Fruit fly (Drosophila melanogaster) whole organism, prepupa: ENCODE results near the gene CG17597.

ENCODE experiments used
- CG11294 ChIP-seq: fragments of 200-800 bp; sonication (Bioruptor generic); IDR thresholded peaks from 2 replicates; pipeline ENCODE4 v1.3.6; 2022; ENCODE audit warnings: missing biosample characterization, missing genetic modification characterization
- CG11902 ChIP-seq: fragments of 200-800 bp; sonication (Bioruptor generic); optimal IDR thresholded peaks from 3 replicates; lab custom pipeline; 2016; ENCODE audit warnings: missing biosample characterization, missing genetic modification characterization
- CG16779 ChIP-seq: fragments of 200-800 bp; sonication (Bioruptor generic); optimal IDR thresholded peaks from 3 replicates; lab custom pipeline; 2017; ENCODE audit warnings: missing biosample characterization, mild to moderate bottlenecking, missing genetic modification characterization
- CG3032 ChIP-seq: fragments of 200-800 bp; optimal IDR thresholded peaks from 2 replicates; lab custom pipeline; 2019; ENCODE audit warnings: missing biosample characterization, mild to moderate bottlenecking, missing genetic modification characterization, moderate library complexity
- CG31627 ChIP-seq: fragments of 200-800 bp; sonication (Bioruptor generic); optimal IDR thresholded peaks from 3 replicates; lab custom pipeline; 2016; ENCODE audit warnings: missing biosample characterization, missing genetic modification characterization
- CG34406 ChIP-seq: fragments of 200-800 bp; sonication (Bioruptor generic); optimal IDR thresholded peaks from 3 replicates; lab custom pipeline; 2016; ENCODE audit warnings: missing biosample characterization, missing genetic modification characterization
- CG3919 ChIP-seq: fragments of 200-800 bp; sonication (Bioruptor generic); optimal IDR thresholded peaks from 3 replicates; lab custom pipeline; 2016; ENCODE audit warnings: missing biosample characterization, missing genetic modification characterization
- CG6808 ChIP-seq: fragments of 200-800 bp; sonication (Bioruptor generic); optimal IDR thresholded peaks from 3 replicates; lab custom pipeline; 2017; ENCODE audit warnings: missing biosample characterization, missing genetic modification characterization, mild to moderate bottlenecking, moderate library complexity, missing genetic modification reagents
- CG8319 ChIP-seq: fragments of 200-800 bp; sonication (Bioruptor generic); optimal IDR thresholded peaks from 3 replicates; lab custom pipeline; 2016; ENCODE audit warnings: missing biosample characterization, missing genetic modification characterization
- CG8632 ChIP-seq: fragments of 200-800 bp; sonication (Bioruptor generic); optimal IDR thresholded peaks from 3 replicates; lab custom pipeline; 2016; ENCODE audit warnings: missing biosample characterization, missing genetic modification characterization
- CG9139 ChIP-seq: fragments of 200-800 bp; sonication (Bioruptor generic); optimal IDR thresholded peaks from 3 replicates; lab custom pipeline; 2017; ENCODE audit warnings: missing biosample characterization, mild to moderate bottlenecking, missing genetic modification characterization
- Eip78C ChIP-seq: fragments of 200-800 bp; sonication (Bioruptor generic); peaks from one replicate; lab custom pipeline; 2016; ENCODE audit warnings: missing biosample characterization, missing genetic modification characterization
- Ets21C ChIP-seq: fragments of 200-800 bp; sonication (Bioruptor generic); optimal IDR thresholded peaks from 3 replicates; lab custom pipeline; 2016; ENCODE audit warnings: missing biosample characterization, missing genetic modification characterization
- Hr38 ChIP-seq: sonication (Bioruptor generic); optimal IDR thresholded peaks from 2 replicates; lab custom pipeline; 2016; ENCODE audit warnings: missing biosample characterization, missing genetic modification characterization
- Hr39 ChIP-seq: fragments of 200-800 bp; sonication (Bioruptor generic); optimal IDR thresholded peaks from 2 replicates; lab custom pipeline; 2016; ENCODE audit warnings: missing biosample characterization, missing genetic modification characterization
- Met ChIP-seq: fragments of 200-800 bp; sonication (Bioruptor generic); optimal IDR thresholded peaks from 3 replicates; lab custom pipeline; 2016; ENCODE audit warnings: missing biosample characterization, missing genetic modification characterization
- Smox ChIP-seq: fragments of 200-800 bp; sonication (Bioruptor generic); optimal IDR thresholded peaks from 3 replicates; lab custom pipeline; 2016; ENCODE audit warnings: missing biosample characterization, missing genetic modification characterization
- Sox102F ChIP-seq: fragments of 200-800 bp; sonication (Bioruptor generic); optimal IDR thresholded peaks from 2 replicates; lab custom pipeline; 2016; ENCODE audit warnings: missing biosample characterization, mild to moderate bottlenecking, missing genetic modification characterization
- achi ChIP-seq: fragments of 200-800 bp; sonication (Bioruptor generic); optimal IDR thresholded peaks from 3 replicates; lab custom pipeline; 2016; ENCODE audit warnings: missing biosample characterization, missing genetic modification characterization
- acj6 ChIP-seq: fragments of 200-800 bp; sonication (Bioruptor generic); optimal IDR thresholded peaks from 3 replicates; lab custom pipeline; 2016; ENCODE audit warnings: missing biosample characterization, missing genetic modification characterization
- cyc ChIP-seq: fragments of 200-800 bp; sonication (Bioruptor generic); optimal IDR thresholded peaks from 3 replicates; lab custom pipeline; 2016; ENCODE audit warnings: missing biosample characterization, missing genetic modification characterization
- dac ChIP-seq: fragments of 200-800 bp; sonication (Bioruptor generic); optimal IDR thresholded peaks from 2 replicates; lab custom pipeline; 2017; ENCODE audit warnings: missing biosample characterization, mild to moderate bottlenecking, missing genetic modification characterization
- esn ChIP-seq: fragments of 200-800 bp; sonication (Bioruptor generic); optimal IDR thresholded peaks from 2 replicates; lab custom pipeline; 2016; ENCODE audit warnings: missing biosample characterization, mild to moderate bottlenecking, missing genetic modification characterization, moderate library complexity
- fd59A ChIP-seq: fragments of 200-800 bp; sonication (Bioruptor generic); optimal IDR thresholded peaks from 2 replicates; lab custom pipeline; 2017; ENCODE audit warnings: missing biosample characterization, mild to moderate bottlenecking, missing genetic modification characterization, missing genetic modification reagents
- fkh ChIP-seq: fragments of 200-800 bp; sonication (Bioruptor generic); optimal IDR thresholded peaks from 3 replicates; lab custom pipeline; 2017; ENCODE audit warnings: missing biosample characterization, mild to moderate bottlenecking, missing genetic modification characterization, moderate library complexity
- lz ChIP-seq: fragments of 200-800 bp; sonication (Bioruptor generic); optimal IDR thresholded peaks from 3 replicates; lab custom pipeline; 2016; ENCODE audit warnings: missing biosample characterization, missing genetic modification characterization
- net ChIP-seq: fragments of 200-800 bp; sonication (Bioruptor generic); optimal IDR thresholded peaks from 3 replicates; lab custom pipeline; 2016; ENCODE audit warnings: missing biosample characterization, missing genetic modification characterization
- svp ChIP-seq: fragments of 200-800 bp; sonication (Bioruptor generic); peaks from one replicate; lab custom pipeline; 2016; ENCODE audit warnings: missing biosample characterization, missing genetic modification characterization
- topi ChIP-seq: fragments of 200-800 bp; sonication (Bioruptor generic); optimal IDR thresholded peaks from 3 replicates; lab custom pipeline; 2016; ENCODE audit warnings: missing biosample characterization, missing genetic modification characterization
- vri ChIP-seq: fragments of 200-800 bp; sonication (Bioruptor generic); optimal IDR thresholded peaks from 3 replicates; lab custom pipeline; 2016; ENCODE audit warnings: missing biosample characterization, mild to moderate bottlenecking, missing genetic modification characterization

CG17597 gene

dm6 chr2L:18830587-18831528 lies at the start of gene CG17597, which contains the start of gene ScpX (continued):
- no peak for TF ChIP-seq acj6 (GFP tag; lab: Kevin White, UChicago)
- peak; percentile 74 for TF ChIP-seq CG31627 (GFP tag; lab: Kevin White, UChicago)
- peak; percentile 46 for TF ChIP-seq CG3919 (GFP tag; lab: Kevin White, UChicago)
- TF ChIP-seq Sox102F (GFP tag; lab: Kevin White, UChicago), result peak; percentile 57
- TF ChIP-seq esn (GFP tag; lab: Kevin White, UChicago), result peak; percentile 76
- peak; percentile 64 for TF ChIP-seq CG16779 (tag; lab: Kevin White, UChicago)
- no peak for TF ChIP-seq net (GFP tag; lab: Kevin White, UChicago)
- peak; percentile 97 for TF ChIP-seq svp
- TF ChIP-seq CG34406 (GFP tag; lab: Kevin White, UChicago), result peak; percentile 18
- peak; percentile 25 for TF ChIP-seq CG9139
- TF ChIP-seq CG8632 (GFP tag; lab: Kevin White, UChicago), result peak; percentile 11

- TF ChIP-seq CG11902 (GFP tag; lab: Kevin White, UChicago) (no peak), CG8632 (GFP tag; lab: Kevin White, UChicago) (no peak), Ets21C (GFP tag; lab: Kevin White, UChicago) (no peak), fkh (peak; percentile 84), CG11294 (no peak), Met (GFP tag; lab: Kevin White, UChicago) (no peak), CG8319 (no peak)
These were observed 47.5 kb upstream of the CG17597 start for dm6 chr2L:18878439-18878838.

dm6 chr2L:18875213-18875612 lies 44.3 kb upstream of the CG17597 start:
- TF ChIP-seq Ets21C (GFP tag; lab: Kevin White, UChicago) (no peak), CG3032 (no peak), CG6808 (GFP tag; lab: Kevin White, UChicago) (no peak), CG16779 (tag; lab: Kevin White, UChicago) (no peak), Hr39 (GFP tag; lab: Kevin White, UChicago) (no peak)

- TF ChIP-seq Hr38 (GFP tag; lab: Kevin White, UChicago) (no peak), Hr39 (GFP tag; lab: Kevin White, UChicago) (peak; percentile 36), CG31627 (GFP tag; lab: Kevin White, UChicago) (peak; percentile 27), svp (peak; percentile 76), Eip78C (GFP tag; lab: Kevin White, UChicago) (peak; percentile 45), cyc (GFP tag; lab: Kevin White, UChicago) (peak; percentile 32), topi (peak; percentile 30), dac (no peak), acj6 (GFP tag; lab: Kevin White, UChicago) (peak; percentile 1), achi (GFP tag; lab: Kevin White, UChicago) (peak; percentile 6), CG11902 (GFP tag; lab: Kevin White, UChicago) (no peak), Smox (GFP tag; lab: Kevin White, UChicago) (peak; percentile 43), fd59A (GFP tag; lab: Kevin White, UChicago) (peak; percentile 6), Met (GFP tag; lab: Kevin White, UChicago) (peak; percentile 44), Ets21C (GFP tag; lab: Kevin White, UChicago) (peak; percentile 34), vri (GFP tag; lab: Kevin White, UChicago) (no peak), esn (GFP tag; lab: Kevin White, UChicago) (peak; percentile 53), CG8319 (no peak), lz (GFP tag; lab: Kevin White, UChicago) (peak; percentile 33)
These were observed 40.9 kb upstream of the CG17597 start for dm6 chr2L:18871822-18872221.

dm6 chr2L:18867815-18868214 lies 36.9 kb upstream of the CG17597 start:
- TF ChIP-seq svp (no peak), acj6 (GFP tag; lab: Kevin White, UChicago) (no peak)
- TF ChIP-seq, all 60 proteins: peak for 0
